Fruit fly (Drosophila melanogaster): Measurements from ENCODE around the gene RhoGAP15B.

Gene RhoGAP15B

DNA sequence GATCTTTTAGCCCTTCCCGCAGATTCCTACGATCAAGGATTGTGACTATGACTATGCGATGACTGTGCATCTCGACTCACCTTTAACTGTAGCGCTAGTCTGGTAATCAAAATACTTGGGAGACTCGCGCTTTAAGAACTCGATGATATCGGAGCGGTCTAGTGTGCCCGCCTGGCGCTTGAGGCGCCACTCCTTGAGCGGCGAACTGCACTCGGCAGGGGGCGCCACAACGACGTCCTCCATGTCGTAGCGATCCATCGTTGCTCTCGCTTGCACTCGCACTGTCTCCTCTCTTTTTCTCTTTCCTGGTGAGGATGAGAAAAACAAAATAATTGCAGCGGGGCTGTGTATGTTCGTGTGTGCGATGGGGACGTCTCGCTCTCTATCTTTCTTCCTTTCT lies 24.3 kb downstream of the RhoGAP15B start:
- TF ChIP-seq CG17801 (GFP tag; optimal IDR thresholded peaks at IDR 0.05; ENCODE audit: partially characterized antibody): no peak

DNA sequence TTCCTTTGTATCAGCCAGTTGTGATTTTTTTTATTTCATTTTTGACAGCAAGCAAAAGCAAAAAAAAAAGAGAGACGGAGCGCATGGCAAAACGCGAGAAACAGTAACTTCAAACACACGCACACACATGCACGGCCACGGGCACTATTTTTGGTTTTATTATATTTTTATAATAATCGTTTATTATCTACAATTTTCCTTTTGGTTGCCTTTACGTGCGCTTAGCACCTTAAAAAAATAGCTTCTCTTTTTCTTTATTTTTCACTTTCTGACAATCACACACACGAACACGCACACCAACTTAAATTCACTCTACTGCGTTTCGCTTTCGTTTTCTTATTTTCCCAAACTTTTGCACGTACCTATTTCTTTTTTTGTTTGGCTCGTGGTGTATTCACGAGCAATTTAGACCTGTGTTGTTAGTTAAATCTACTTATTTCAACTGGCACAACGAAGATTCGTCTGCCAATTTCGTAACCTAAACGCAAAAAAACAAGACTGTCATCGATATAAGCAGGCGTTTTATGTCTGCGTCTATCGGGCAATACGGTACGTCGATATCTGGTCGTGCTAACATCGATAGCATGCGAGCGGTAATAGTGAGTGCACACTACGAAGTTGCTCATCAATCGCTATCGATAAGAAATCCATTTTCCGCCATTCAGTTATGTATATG lies 25.2 kb downstream of the RhoGAP15B start, which contains the start of gene Ubr1:
Gene Ubr1 (minus strand): TSS at position 532 of the 676 bp plus-strand sequence.
- peak; percentile 81 for TF ChIP-seq CG17801 (GFP tag; optimal IDR thresholded peaks at IDR 0.05; ENCODE audit: partially characterized antibody)

DNA sequence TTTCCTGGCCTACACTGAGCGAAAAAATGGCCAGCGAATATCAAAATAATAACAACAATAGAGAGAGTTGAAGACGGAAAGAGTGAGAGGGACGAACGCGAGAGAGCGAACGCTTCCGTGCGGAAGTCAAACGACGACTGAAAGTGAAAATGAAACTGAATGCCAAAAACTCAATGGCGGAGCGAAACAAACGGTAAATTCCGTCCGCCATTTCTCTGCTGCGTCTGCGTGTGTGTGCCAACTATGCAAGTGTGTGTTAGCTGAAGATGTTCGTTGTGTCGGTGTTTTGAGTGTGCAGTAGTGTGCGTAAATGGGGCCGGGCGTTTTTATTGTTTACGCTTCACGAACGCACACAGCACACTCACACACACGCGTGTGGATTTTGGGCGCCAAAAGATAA lies 43.8 kb downstream of the RhoGAP15B start:
- no peak for TF ChIP-seq CG17801 (GFP tag; optimal IDR thresholded peaks at IDR 0.05; ENCODE audit: partially characterized antibody)

Data from ovary, adult (tissue).